Worm (Caenorhabditis elegans) whole organism, mixed stage, embryonic: ENCODE measurements around the gene F14B8.4.

ENCODE experiments used
- bed-3 ChIP-seq: fragments of 200-800 bp; sonication (Bioruptor generic); optimal IDR thresholded peaks from 3 replicates; lab custom pipeline; 2018; ENCODE audit warnings: mild to moderate bottlenecking, missing genetic modification characterization, moderate library complexity, missing compliant biosample characterization
- blmp-1 ChIP-seq: fragments of 150-350 bp; optimal IDR thresholded peaks from 2 replicates; lab custom pipeline; 2014; ENCODE audit warnings: missing biosample characterization, missing genetic modification characterization
- cnd-1 ChIP-seq: fragments of 200-800 bp; sonication (Bioruptor generic); optimal IDR thresholded peaks from 2 replicates; lab custom pipeline; 2018; ENCODE audit warnings: mild to moderate bottlenecking, missing genetic modification characterization, missing compliant biosample characterization
- elt-1 ChIP-seq: sonication (generic microtip); optimal IDR thresholded peaks from 2 replicates; lab custom pipeline; 2017; ENCODE audit warnings: missing genetic modification characterization, mild to moderate bottlenecking, missing compliant biosample characterization, antibody characterized with exemption, moderate library complexity, borderline replicate concordance; ENCODE audit not compliant: insufficient read depth
- lin-13 ChIP-seq: fragments of 150-350 bp; optimal IDR thresholded peaks from 2 replicates; lab custom pipeline; 2014; ENCODE audit warnings: missing biosample characterization, missing genetic modification characterization
- lin-32 ChIP-seq: fragments of 200-800 bp; sonication (Bioruptor generic); optimal IDR thresholded peaks from 2 replicates; lab custom pipeline; 2018; ENCODE audit warnings: mild to moderate bottlenecking, missing genetic modification characterization, missing compliant biosample characterization
- mep-1 ChIP-seq: fragments of 150-350 bp; optimal IDR thresholded peaks from 2 replicates; lab custom pipeline; 2017; ENCODE audit warnings: missing biosample characterization, missing genetic modification reagents, missing genetic modification characterization, inconsistent platforms
- nhr-12 ChIP-seq: fragments of 150-350 bp; optimal IDR thresholded peaks from 2 replicates; lab custom pipeline; 2014; ENCODE audit warnings: missing biosample characterization, missing genetic modification characterization
- snpc-4 ChIP-seq: fragments of 150-350 bp; optimal IDR thresholded peaks from 2 replicates; lab custom pipeline; 2014; ENCODE audit warnings: missing biosample characterization, missing genetic modification characterization
- tbx-8 ChIP-seq: fragments of 200-800 bp; sonication (Bioruptor generic); optimal IDR thresholded peaks from 2 replicates; lab custom pipeline; 2018; ENCODE audit warnings: mild to moderate bottlenecking, missing genetic modification characterization, moderate library complexity, missing compliant biosample characterization
- unc-39 ChIP-seq: fragments of 150-350 bp; optimal IDR thresholded peaks from 2 replicates; lab custom pipeline; 2014; ENCODE audit warnings: missing biosample characterization, missing genetic modification characterization
- unc-62 ChIP-seq: fragments of 150-350 bp; optimal IDR thresholded peaks from 2 replicates; lab custom pipeline; 2014; ENCODE audit warnings: missing biosample characterization, missing genetic modification reagents, missing genetic modification characterization
- zip-8 ChIP-seq: fragments of 150-350 bp; optimal IDR thresholded peaks from 2 replicates; lab custom pipeline; 2014; ENCODE audit warnings: missing biosample characterization, missing genetic modification characterization
- ztf-11 ChIP-seq: fragments of 150-350 bp; optimal IDR thresholded peaks from 2 replicates; lab custom pipeline; 2014; ENCODE audit warnings: missing biosample characterization, missing genetic modification characterization

DNA sequence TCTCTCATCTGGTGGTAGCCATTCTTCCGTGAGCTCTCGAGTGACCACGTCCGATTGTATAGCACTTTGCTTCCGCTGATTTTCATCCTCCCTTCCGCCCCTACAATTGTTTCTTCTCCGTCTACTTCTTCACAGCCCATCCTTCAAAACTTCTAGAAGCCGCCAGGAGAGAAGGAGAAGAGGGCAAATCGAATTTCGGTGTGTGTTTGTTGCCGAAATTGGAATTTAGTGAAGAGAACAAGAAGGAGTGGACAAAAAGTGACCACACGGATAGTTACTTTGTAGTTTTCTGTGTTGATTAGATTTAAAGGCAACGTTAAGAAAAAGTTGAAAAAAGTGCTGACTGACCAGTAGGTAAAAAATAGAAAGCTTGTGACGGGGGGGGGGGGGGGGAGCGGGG lies 6.7 kb downstream of the F14B8.4 start:
- TF ChIP-seq unc-62 (GFP tag; lab: Kevin White, UChicago) (no peak), tbx-8 (GFP tag; lab: Kevin White, UChicago) (no peak), lin-13 (tag; lab: Kevin White, UChicago) (no peak), cnd-1 (tag; lab: Kevin White, UChicago) (no peak), elt-1 (no peak), blmp-1 (tag; lab: Kevin White, UChicago) (no peak), zip-8 (tag; lab: Kevin White, UChicago) (no peak), snpc-4 (tag; lab: Kevin White, UChicago) (no peak), lin-32 (no peak), unc-39 (tag; lab: Kevin White, UChicago) (no peak), ztf-11 (tag; lab: Kevin White, UChicago) (no peak), mep-1 (no peak), nhr-12 (no peak), bed-3 (GFP tag; lab: Kevin White, UChicago) (no peak)
